Worm (Caenorhabditis elegans): ENCODE measurements around the gene T23G7.3.

DNA sequence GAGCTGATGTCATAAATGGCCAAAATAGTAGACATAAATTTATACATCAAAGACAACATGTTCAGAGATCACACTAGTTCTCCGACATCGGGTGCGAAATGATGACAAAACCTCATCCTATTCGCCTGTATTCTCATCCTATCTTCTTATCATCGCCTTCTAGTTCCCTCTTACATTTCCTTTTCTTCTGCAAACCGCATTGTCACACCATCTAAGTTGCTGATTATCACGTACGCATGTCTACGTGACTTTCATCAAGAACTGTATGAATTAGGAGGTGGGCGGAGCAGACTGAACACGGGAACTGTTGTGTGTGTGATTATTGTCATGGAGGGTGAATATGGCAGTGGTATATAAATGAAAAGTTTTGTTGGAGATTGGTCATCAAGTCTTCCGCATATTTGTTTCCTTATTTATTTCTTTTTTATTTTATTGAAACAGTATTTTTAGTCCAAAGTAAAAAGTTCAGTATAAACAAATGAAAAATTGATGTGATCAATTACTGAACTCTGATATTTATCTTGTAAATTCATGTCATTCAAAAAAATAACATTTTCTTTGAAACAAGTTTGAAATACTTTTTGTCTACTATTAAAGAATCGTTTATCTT is 7.3 kb downstream of the T23G7.3 start:
- no peak for TF ChIP-seq him-1 (tag; optimal IDR thresholded peaks at IDR 0.05)
- no peak for TF ChIP-seq dao-5 (tag; optimal IDR thresholded peaks at IDR 0.05)
- TF ChIP-seq W03F9.2 (tag; optimal IDR thresholded peaks at IDR 0.05) = no peak

Measured in whole organism, L4/young adult.